Fruit fly (Drosophila melanogaster) whole organism, embryonic: ENCODE data around the gene Mo25.

Experiments used
- Atf3 ChIP-seq: fragments of 200-800 bp; sonication (Bioruptor generic); optimal IDR thresholded peaks from 3 replicates; lab custom pipeline; 2016; ENCODE audit warnings: missing biosample characterization, missing genetic modification characterization
- CG12071 ChIP-seq: fragments of 200-800 bp; sonication (Bioruptor generic); optimal IDR thresholded peaks from 3 replicates; lab custom pipeline; 2018; ENCODE audit warnings: missing biosample characterization, mild to moderate bottlenecking, missing genetic modification characterization
- CG12659 ChIP-seq: fragments of 200-800 bp; sonication (Bioruptor generic); optimal IDR thresholded peaks from 3 replicates; lab custom pipeline; 2017; ENCODE audit warnings: mild to moderate bottlenecking, missing biosample characterization, missing genetic modification reagents, missing genetic modification characterization
- CG13287 ChIP-seq: fragments of 200-800 bp; sonication (Bioruptor generic); IDR thresholded peaks from 2 replicates; pipeline ENCODE4 v1.3.6; 2022; ENCODE audit warnings: missing biosample characterization, missing genetic modification characterization; ENCODE audit not compliant: partially characterized antibody
- CG14441 ChIP-seq: fragments of 200-800 bp; sonication (Bioruptor generic); IDR thresholded peaks from 2 replicates; pipeline ENCODE4 v1.3.6; 2022; ENCODE audit warnings: missing biosample characterization, missing genetic modification characterization
- CG15601 ChIP-seq: fragments of 200-800 bp; sonication (Bioruptor generic); optimal IDR thresholded peaks from 3 replicates; lab custom pipeline; 2019; ENCODE audit warnings: missing biosample characterization, mild to moderate bottlenecking, missing genetic modification characterization, moderate library complexity
- CG1602 ChIP-seq: fragments of 200-800 bp; sonication (Bioruptor generic); optimal IDR thresholded peaks from 3 replicates; lab custom pipeline; 2016; ENCODE audit warnings: missing biosample characterization, missing genetic modification characterization
- CG18476 ChIP-seq: fragments of 200-800 bp; sonication (Bioruptor generic); optimal IDR thresholded peaks from 2 replicates; lab custom pipeline; 2016; ENCODE audit warnings: missing biosample characterization, mild to moderate bottlenecking, missing genetic modification characterization
- CG2116 ChIP-seq: fragments of 200-800 bp; sonication (Bioruptor generic); optimal IDR thresholded peaks from 3 replicates; lab custom pipeline; 2018; ENCODE audit warnings: missing biosample characterization, mild to moderate bottlenecking, missing genetic modification characterization
- CG3163 ChIP-seq: fragments of 200-800 bp; sonication (Bioruptor generic); optimal IDR thresholded peaks from 3 replicates; lab custom pipeline; 2016; ENCODE audit warnings: missing biosample characterization, missing genetic modification characterization
- CG7271 ChIP-seq: fragments of 200-800 bp; sonication (Bioruptor generic); optimal IDR thresholded peaks from 2 replicates; lab custom pipeline; 2018; ENCODE audit warnings: missing biosample characterization, mild to moderate bottlenecking, missing genetic modification characterization, moderate library complexity
- CG8944 ChIP-seq: fragments of 200-800 bp; sonication (Bioruptor generic); optimal IDR thresholded peaks from 3 replicates; lab custom pipeline; 2016; ENCODE audit warnings: missing biosample characterization, missing genetic modification characterization
- CTCF ChIP-seq: fragments of 200-800 bp; sonication (Bioruptor generic); optimal IDR thresholded peaks from 2 replicates; lab custom pipeline; 2017; ENCODE audit warnings: missing biosample characterization, mild to moderate bottlenecking, missing genetic modification characterization, moderate library complexity
- Chrac-16 ChIP-seq: fragments of 200-800 bp; sonication (Bioruptor generic); optimal IDR thresholded peaks from 3 replicates; lab custom pipeline; 2016; ENCODE audit warnings: missing biosample characterization, missing genetic modification characterization
- HLHmδ ChIP-seq: fragments of 200-800 bp; sonication (Bioruptor generic); optimal IDR thresholded peaks from 2 replicates; lab custom pipeline; 2018; ENCODE audit warnings: missing biosample characterization, mild to moderate bottlenecking, missing genetic modification characterization, moderate library complexity
- Hey ChIP-seq: fragments of 200-800 bp; sonication (Bioruptor generic); optimal IDR thresholded peaks from 3 replicates; lab custom pipeline; 2018; ENCODE audit warnings: missing biosample characterization, mild to moderate bottlenecking, missing genetic modification characterization
- Hmr ChIP-seq: fragments of 200-800 bp; sonication (Bioruptor generic); optimal IDR thresholded peaks from 3 replicates; lab custom pipeline; 2017; ENCODE audit warnings: mild to moderate bottlenecking, missing biosample characterization, missing genetic modification reagents, missing genetic modification characterization
- Lhr ChIP-seq: fragments of 200-800 bp; sonication (Bioruptor generic); optimal IDR thresholded peaks from 3 replicates; lab custom pipeline; 2017; ENCODE audit warnings: mild to moderate bottlenecking, missing biosample characterization, missing genetic modification reagents, missing genetic modification characterization
- MESR4 ChIP-seq: fragments of 200-800 bp; sonication (Bioruptor generic); optimal IDR thresholded peaks from 2 replicates; lab custom pipeline; 2018; ENCODE audit warnings: missing biosample characterization, mild to moderate bottlenecking, missing genetic modification characterization, moderate library complexity
- Neu2 ChIP-seq: fragments of 200-800 bp; sonication (Bioruptor generic); optimal IDR thresholded peaks from 3 replicates; lab custom pipeline; 2016; ENCODE audit warnings: missing biosample characterization, missing genetic modification characterization, borderline replicate concordance
- NfI ChIP-seq: fragments of 200-800 bp; sonication (Bioruptor generic); optimal IDR thresholded peaks from 3 replicates; lab custom pipeline; 2018; ENCODE audit warnings: missing biosample characterization, mild to moderate bottlenecking, missing genetic modification characterization, moderate library complexity
- Oli ChIP-seq: fragments of 200-800 bp; sonication (Bioruptor generic); optimal IDR thresholded peaks from 2 replicates; lab custom pipeline; 2018; ENCODE audit warnings: missing biosample characterization, mild to moderate bottlenecking, missing genetic modification characterization, moderate library complexity
- Sox100B ChIP-seq: fragments of 200-800 bp; sonication (Bioruptor generic); optimal IDR thresholded peaks from 3 replicates; lab custom pipeline; 2018; ENCODE audit warnings: missing biosample characterization, mild to moderate bottlenecking, missing genetic modification characterization
- Sox102F ChIP-seq: fragments of 200-800 bp; sonication (Bioruptor generic); optimal IDR thresholded peaks from 2 replicates; lab custom pipeline; 2018; ENCODE audit warnings: missing biosample characterization, mild to moderate bottlenecking, missing genetic modification characterization, moderate library complexity
- Stat92E ChIP-seq, 3 experiments: fragments of >200 bp in 2 of 3; fragments of 200-800 bp in 1 of 3; sonication (Bioruptor generic) in 1 of 3; optimal IDR thresholded peaks; 2 replicates each; lab custom pipeline; 2017 to 2019; ENCODE audit warnings: missing biosample characterization in 3 of 3, missing genetic modification characterization in 3 of 3, mild to moderate bottlenecking in 1 of 3, moderate library complexity in 1 of 3
- Trl ChIP-seq, 3 experiments: fragments of >200 bp in 2 of 3; fragments of 200-800 bp in 1 of 3; sonication (Bioruptor generic) in 1 of 3; optimal IDR thresholded peaks; 2 replicates in 1 of 3; 3 replicates in 2 of 3; lab custom pipeline; 2016 to 2017; ENCODE audit warnings: missing biosample characterization in 1 of 3, missing genetic modification characterization in 1 of 3
- Xbp1 ChIP-seq: fragments of 200-800 bp; sonication (Bioruptor generic); optimal IDR thresholded peaks from 3 replicates; lab custom pipeline; 2016; ENCODE audit warnings: missing biosample characterization, mild to moderate bottlenecking, missing genetic modification characterization
- ara ChIP-seq: fragments of 200-800 bp; sonication (Bioruptor generic); IDR thresholded peaks from 2 replicates; pipeline ENCODE4 v1.3.6; 2022; ENCODE audit warnings: missing biosample characterization, missing genetic modification characterization
- cato ChIP-seq: fragments of 200-800 bp; sonication (Bioruptor generic); optimal IDR thresholded peaks from 2 replicates; lab custom pipeline; 2016; ENCODE audit warnings: missing biosample characterization, missing genetic modification characterization, borderline replicate concordance
- caup ChIP-seq: fragments of 200-800 bp; sonication (Bioruptor generic); optimal IDR thresholded peaks from 3 replicates; lab custom pipeline; 2017; ENCODE audit warnings: missing biosample characterization, mild to moderate bottlenecking, missing genetic modification characterization, moderate library complexity; ENCODE audit not compliant: severe bottlenecking
- corto ChIP-seq: fragments of 200-800 bp; sonication (Bioruptor generic); optimal IDR thresholded peaks from 2 replicates; lab custom pipeline; 2016; ENCODE audit warnings: missing biosample characterization, mild to moderate bottlenecking, missing genetic modification characterization, moderate library complexity
- dan ChIP-seq: fragments of 200-800 bp; sonication (Bioruptor generic); IDR thresholded peaks from 2 replicates; pipeline ENCODE4 v1.3.6; 2022; ENCODE audit warnings: missing biosample characterization, missing genetic modification characterization
- dmrt99B ChIP-seq: fragments of 200-800 bp; sonication (Bioruptor generic); optimal IDR thresholded peaks from 2 replicates; lab custom pipeline; 2018; ENCODE audit warnings: missing biosample characterization, mild to moderate bottlenecking, missing genetic modification characterization, moderate library complexity
- dpn ChIP-seq, 2 experiments: fragments of 200-800 bp; sonication (Bioruptor generic); optimal IDR thresholded peaks; 3 replicates each; lab custom pipeline; 2016; ENCODE audit warnings: missing biosample characterization in 2 of 2, missing genetic modification characterization in 2 of 2
- fru ChIP-seq: fragments of >200 bp; optimal IDR thresholded peaks from 2 replicates; lab custom pipeline; 2017
- fu2 ChIP-seq: fragments of 200-800 bp; sonication (Bioruptor generic); optimal IDR thresholded peaks from 2 replicates; lab custom pipeline; 2016; ENCODE audit warnings: missing biosample characterization, missing genetic modification characterization
- gsb-n ChIP-seq: fragments of 200-800 bp; sonication (Bioruptor generic); optimal IDR thresholded peaks from 3 replicates; lab custom pipeline; 2018; ENCODE audit warnings: missing biosample characterization, mild to moderate bottlenecking, missing genetic modification characterization
- ind ChIP-seq: fragments of 200-800 bp; sonication (Bioruptor generic); optimal IDR thresholded peaks from 3 replicates; lab custom pipeline; 2016; ENCODE audit warnings: missing biosample characterization, missing genetic modification characterization
- lmd ChIP-seq: fragments of 200-800 bp; sonication (Bioruptor generic); IDR thresholded peaks from 2 replicates; pipeline ENCODE4 v1.3.6; 2022; ENCODE audit warnings: missing biosample characterization, missing genetic modification characterization
- lola ChIP-seq, 3 experiments: fragments of >200 bp in 2 of 3; fragments of 200-800 bp in 1 of 3; sonication (Bioruptor generic) in 1 of 3; optimal IDR thresholded peaks; 2 replicates each; lab custom pipeline; 2017 to 2019; ENCODE audit warnings: missing biosample characterization in 3 of 3, missing genetic modification characterization in 3 of 3, mild to moderate bottlenecking in 1 of 3, moderate library complexity in 1 of 3
- lov ChIP-seq, 2 experiments: fragments of 200-800 bp in 1 of 2; fragments of >200 bp in 1 of 2; sonication (Bioruptor generic) in 1 of 2; IDR thresholded peaks in 1 of 2; optimal IDR thresholded peaks in 1 of 2; 2 replicates in 1 of 2; 3 replicates in 1 of 2; pipeline versions ENCODE4 v1.3.6 to Lab custom; 2017 to 2022; ENCODE audit warnings: missing biosample characterization in 1 of 2, missing genetic modification characterization in 1 of 2
- sisA ChIP-seq: fragments of 200-800 bp; sonication (Bioruptor generic); IDR thresholded peaks from 2 replicates; pipeline ENCODE4 v1.3.6; 2022; ENCODE audit warnings: missing biosample characterization, missing genetic modification characterization
- slou ChIP-seq: fragments of 200-800 bp; sonication (Bioruptor generic); optimal IDR thresholded peaks from 3 replicates; lab custom pipeline; 2016; ENCODE audit warnings: missing biosample characterization, missing genetic modification characterization
- slp2 ChIP-seq: fragments of 200-800 bp; sonication (Bioruptor generic); optimal IDR thresholded peaks from 2 replicates; lab custom pipeline; 2016; ENCODE audit warnings: missing biosample characterization, missing genetic modification characterization
- tgo ChIP-seq: fragments of 200-800 bp; sonication (Bioruptor generic); IDR thresholded peaks from 3 replicates; pipeline ENCODE4 v1.3.6; 2022; ENCODE audit warnings: missing biosample characterization, missing genetic modification characterization
- tll ChIP-seq, 2 experiments: fragments of 200-800 bp in 1 of 2; fragments of >200 bp in 1 of 2; sonication (Bioruptor generic) in 1 of 2; optimal IDR thresholded peaks; 2 replicates each; lab custom pipeline; 2017 to 2019; ENCODE audit warnings: missing biosample characterization in 2 of 2, missing genetic modification characterization in 2 of 2, mild to moderate bottlenecking in 1 of 2, moderate library complexity in 1 of 2
- unpg ChIP-seq: fragments of 200-800 bp; sonication (Bioruptor generic); optimal IDR thresholded peaks from 3 replicates; lab custom pipeline; 2018; ENCODE audit warnings: missing biosample characterization, mild to moderate bottlenecking, missing genetic modification characterization, moderate library complexity
- usp ChIP-seq: fragments of >200 bp; optimal IDR thresholded peaks from 2 replicates; lab custom pipeline; 2017; ENCODE audit warnings: missing biosample characterization, missing genetic modification characterization
- vnd ChIP-seq: fragments of 200-800 bp; sonication (Bioruptor generic); IDR thresholded peaks from 3 replicates; pipeline ENCODE4 v1.3.6; 2022; ENCODE audit warnings: missing biosample characterization, missing genetic modification characterization; ENCODE audit not compliant: partially characterized antibody

Mo25 gene

DNA sequence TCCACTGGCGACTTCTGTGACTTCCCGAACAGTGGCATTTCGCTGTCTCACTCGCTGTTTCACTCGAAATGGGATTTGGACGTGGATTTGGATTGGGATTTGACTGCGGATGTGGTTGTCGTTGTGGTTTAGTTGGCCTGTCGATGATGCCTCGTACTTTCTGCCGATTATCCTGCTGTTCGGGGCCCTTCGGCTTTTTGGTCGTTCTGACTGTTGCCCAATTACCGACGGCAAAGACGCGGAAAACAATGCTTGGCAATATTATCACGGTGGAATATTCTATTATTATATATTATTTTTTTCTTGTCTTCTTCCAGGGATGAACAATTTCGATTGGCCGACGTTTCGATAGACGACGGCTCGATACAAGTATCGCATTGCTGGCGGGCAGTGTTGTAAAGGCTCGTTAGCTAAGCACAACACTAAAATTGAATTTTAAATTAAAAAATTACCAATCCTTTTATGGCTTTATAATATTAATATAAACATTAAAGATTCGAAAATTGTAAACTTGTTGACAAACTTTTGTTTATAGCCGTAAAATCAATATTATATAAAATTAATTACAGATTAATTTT lies at the start of gene Mo25 (continued):
- TF ChIP-seq CG13287 (GFP tag; lab: Robert Waterston, UW), result peak; percentile 86
- TF ChIP-seq ind (GFP tag; lab: Kevin White, UChicago), result peak; percentile 40
- TF ChIP-seq MESR4 (GFP tag; lab: Kevin White, UChicago), result peak; percentile 84
- TF ChIP-seq cato (GFP tag; lab: Kevin White, UChicago), result no peak
- no peak for TF ChIP-seq lov (optimal IDR thresholded peaks at IDR 0.05; lab: Kevin White, UChicago)
- TF ChIP-seq lov (GFP tag; IDR thresholded peaks at IDR 0.05; lab: Robert Waterston, UW), result no peak
- no peak for TF ChIP-seq Stat92E (GFP tag; optimal IDR thresholded peaks at IDR 0.05; lab: Kevin White, UChicago)
- peak; percentile 53 for TF ChIP-seq Xbp1
- TF ChIP-seq caup (GFP tag; lab: Kevin White, UChicago), result peak; percentile 43
- TF ChIP-seq Hey (tag; lab: Kevin White, UChicago), result no peak
- TF ChIP-seq CG2116 (GFP tag; lab: Kevin White, UChicago), result peak; percentile 84
- no peak for TF ChIP-seq unpg
- TF ChIP-seq vnd (GFP tag; lab: Robert Waterston, UW), result peak; percentile 60; the same call in 2 of the 3 replicates
- peak; percentile 52 for TF ChIP-seq Hmr
- peak; percentile 32 for TF ChIP-seq CG18476 (GFP tag; lab: Kevin White, UChicago)
- no peak for TF ChIP-seq tgo (GFP tag; lab: Robert Waterston, UW)
- no peak for TF ChIP-seq Oli (tag; lab: Kevin White, UChicago)
- TF ChIP-seq fru, result no peak
- TF ChIP-seq gsb-n, result no peak
- TF ChIP-seq dmrt99B (tag; lab: Kevin White, UChicago), result no peak
- no peak for TF ChIP-seq CG14441 (GFP tag; lab: Robert Waterston, UW)
- no peak for TF ChIP-seq slou
- no peak for TF ChIP-seq ara (GFP tag; lab: Robert Waterston, UW)
- peak; percentile 46 for TF ChIP-seq NfI (GFP tag; lab: Kevin White, UChicago)
- no peak for TF ChIP-seq Lhr (GFP tag; lab: Kevin White, UChicago)
- TF ChIP-seq tll (GFP tag; optimal IDR thresholded peaks at IDR 0.05; lab: Kevin White, UChicago), result no peak
- no peak for TF ChIP-seq corto (GFP tag; lab: Kevin White, UChicago)
- no peak for TF ChIP-seq Trl (optimal IDR thresholded peaks at IDR 0.05; lab: Kevin White, UChicago)
- no peak for TF ChIP-seq Trl (GFP tag; optimal IDR thresholded peaks at IDR 0.05; lab: Kevin White, UChicago)
- no peak for TF ChIP-seq Neu2 (GFP tag; lab: Kevin White, UChicago)
- TF ChIP-seq fu2, result no peak
- no peak for TF ChIP-seq lola (GFP tag; optimal IDR thresholded peaks at IDR 0.05; lab: Kevin White, UChicago)
- TF ChIP-seq sisA, result no peak
- TF ChIP-seq usp (GFP tag; lab: Kevin White, UChicago), result no peak
- peak; percentile 33 for TF ChIP-seq Chrac-16
- no peak for TF ChIP-seq Sox100B (GFP tag; lab: Kevin White, UChicago)
- TF ChIP-seq dpn (GFP tag; optimal IDR thresholded peaks at IDR 0.05; lab: Kevin White, UChicago), result peak in 1 of 2 experiments; percentile 57
- TF ChIP-seq CG12071, result no peak
- no peak for TF ChIP-seq CG3163
- no peak for TF ChIP-seq slp2
- TF ChIP-seq CG15601 (tag; lab: Kevin White, UChicago), result peak; percentile 60
- no peak for TF ChIP-seq Sox102F (GFP tag; lab: Kevin White, UChicago)
- no peak for TF ChIP-seq Atf3 (GFP tag; lab: Kevin White, UChicago)
- no peak for TF ChIP-seq dan (GFP tag; lab: Robert Waterston, UW)
- TF ChIP-seq HLHmδ (GFP tag; lab: Kevin White, UChicago), result no peak
- no peak for TF ChIP-seq CG1602
- TF ChIP-seq CTCF (GFP tag; lab: Kevin White, UChicago), result no peak
- peak; percentile 88 for TF ChIP-seq CG12659 (GFP tag; lab: Kevin White, UChicago)
- no peak; the same call in 1 of the 2 replicates for TF ChIP-seq lmd (GFP tag; lab: Robert Waterston, UW)
- no peak for TF ChIP-seq CG8944
- no peak for TF ChIP-seq CG7271 (tag; lab: Kevin White, UChicago)
